Fruit fly (Drosophila melanogaster): Measurements from ENCODE around the gene GC.

GC gene

DNA sequence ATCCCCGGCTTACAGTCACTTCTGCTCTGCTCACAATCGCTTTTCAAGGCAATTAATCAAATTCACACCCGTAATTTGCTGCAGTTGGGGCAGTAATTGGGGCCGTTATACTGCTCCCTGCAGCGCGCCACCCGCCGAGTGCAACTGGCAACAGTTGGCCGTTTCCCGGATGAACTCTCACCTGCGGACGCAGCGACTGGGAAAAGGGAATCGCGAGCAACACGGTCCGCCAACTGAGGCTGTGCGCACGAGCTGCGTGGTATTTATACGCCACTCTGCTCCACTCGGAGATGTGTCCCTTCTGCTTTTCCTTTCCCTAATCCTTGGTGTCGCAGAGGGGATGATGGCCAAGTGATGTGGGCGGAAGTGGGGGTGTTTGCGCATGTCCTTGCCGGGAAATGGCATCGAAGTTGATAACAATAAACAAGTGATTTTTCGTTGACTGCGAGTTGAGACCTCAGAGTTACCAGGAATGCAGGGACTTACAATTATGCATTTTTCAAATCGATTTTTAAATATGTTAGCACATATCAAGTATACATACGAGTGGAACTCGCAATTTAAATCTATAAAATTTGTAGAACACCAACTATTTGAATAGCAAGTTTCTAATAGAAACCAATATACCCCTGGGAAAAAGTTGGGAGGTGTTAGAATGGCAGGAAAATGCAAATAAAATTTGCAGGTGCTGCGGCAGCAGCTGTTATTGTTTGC lies at the start of gene GC:
TSS of gene GC (minus strand) at position 238 of the 714 bp plus-strand sequence.
- TF ChIP-seq CG12605 (GFP tag; IDR thresholded peaks at IDR 0.05) (peak; percentile 39; the same call in 1 of the 2 replicates), CG13204 (GFP tag; optimal IDR thresholded peaks at IDR 0.05) (no peak), gl (tag; optimal IDR thresholded peaks at IDR 0.05) (no peak), CG8301 (tag; optimal IDR thresholded peaks at IDR 0.05) (no peak), CG14655 (GFP tag; optimal IDR thresholded peaks at IDR 0.05) (no peak), CG34367 (tag; optimal IDR thresholded peaks at IDR 0.05) (peak; percentile 13), CG15710 (tag; optimal IDR thresholded peaks at IDR 0.05) (peak; percentile 6), Pif1B (GFP tag; optimal IDR thresholded peaks at IDR 0.05) (no peak), CG17806 (tag; optimal IDR thresholded peaks at IDR 0.05) (no peak), Ets98B (GFP tag; IDR thresholded peaks at IDR 0.05) (0 out of 2 replicates have a peak, but pooled peaks have one; percentile 10), CG32121 (GFP tag; IDR thresholded peaks at IDR 0.05) (no peak)

DNA sequence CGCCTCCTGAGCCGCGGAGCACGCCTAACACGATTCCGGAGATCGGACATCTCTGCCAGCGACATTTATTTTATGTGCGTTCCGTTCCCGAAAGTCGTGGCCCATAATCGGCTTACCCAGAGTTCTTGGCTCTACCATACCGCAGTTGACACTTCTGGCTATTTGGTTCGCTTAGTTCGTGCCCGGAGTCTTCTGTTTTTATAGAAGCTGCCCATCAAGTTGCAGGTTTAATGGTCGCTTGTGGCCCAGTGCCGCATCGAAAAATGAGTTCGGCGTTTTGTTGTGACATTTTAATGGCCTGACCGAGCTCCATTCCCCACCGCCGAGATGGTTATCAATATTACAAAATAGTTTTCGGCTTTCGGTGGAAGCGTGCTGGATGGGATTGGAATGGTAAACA lies 47.1 kb upstream of the GC start:
- TF ChIP-seq Pif1B (GFP tag; optimal IDR thresholded peaks at IDR 0.05) (no peak), CG17806 (tag; optimal IDR thresholded peaks at IDR 0.05) (no peak), CG10348 (GFP tag; IDR thresholded peaks at IDR 0.05) (no peak), CG14655 (GFP tag; optimal IDR thresholded peaks at IDR 0.05) (no peak), EcR (GFP tag; optimal IDR thresholded peaks at IDR 0.05) (no peak), Snoo (tag; optimal IDR thresholded peaks at IDR 0.05) (no peak), CG12605 (GFP tag; IDR thresholded peaks at IDR 0.05) (no peak), gl (tag; optimal IDR thresholded peaks at IDR 0.05) (no peak), CG8301 (tag; optimal IDR thresholded peaks at IDR 0.05) (no peak)

DNA sequence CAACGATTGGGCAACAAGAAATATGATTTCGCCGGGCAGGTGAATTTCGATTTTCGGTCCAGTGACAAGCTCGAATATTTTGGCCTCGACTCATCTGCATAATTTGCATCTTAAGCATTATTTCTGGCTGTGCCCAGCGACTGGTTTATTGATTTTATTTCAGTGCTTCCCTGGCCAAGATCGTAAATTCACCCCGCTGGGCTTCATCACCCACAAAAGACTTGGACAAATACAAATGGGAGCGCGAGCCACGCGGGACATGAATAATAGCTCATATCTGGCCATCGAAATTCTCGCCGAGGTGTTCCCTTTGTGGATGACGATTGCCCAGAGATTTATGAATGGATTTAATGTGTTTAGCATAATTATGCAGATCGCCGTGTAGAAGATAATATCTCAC lies 46.1 kb upstream of the GC start:
- TF ChIP-seq Ets98B (GFP tag; IDR thresholded peaks at IDR 0.05) (no peak), CG8301 (tag; optimal IDR thresholded peaks at IDR 0.05) (no peak), CG32121 (GFP tag; IDR thresholded peaks at IDR 0.05) (no peak), CG15710 (tag; optimal IDR thresholded peaks at IDR 0.05) (no peak), fd96Ca (GFP tag; IDR thresholded peaks at IDR 0.05) (no peak), CG9948 (tag; optimal IDR thresholded peaks at IDR 0.05) (no peak), rn (GFP tag; IDR thresholded peaks at IDR 0.05) (no peak), Pif1B (GFP tag; optimal IDR thresholded peaks at IDR 0.05) (no peak), CG4496 (GFP tag; IDR thresholded peaks at IDR 0.05) (no peak), CG14655 (GFP tag; optimal IDR thresholded peaks at IDR 0.05) (no peak)

DNA sequence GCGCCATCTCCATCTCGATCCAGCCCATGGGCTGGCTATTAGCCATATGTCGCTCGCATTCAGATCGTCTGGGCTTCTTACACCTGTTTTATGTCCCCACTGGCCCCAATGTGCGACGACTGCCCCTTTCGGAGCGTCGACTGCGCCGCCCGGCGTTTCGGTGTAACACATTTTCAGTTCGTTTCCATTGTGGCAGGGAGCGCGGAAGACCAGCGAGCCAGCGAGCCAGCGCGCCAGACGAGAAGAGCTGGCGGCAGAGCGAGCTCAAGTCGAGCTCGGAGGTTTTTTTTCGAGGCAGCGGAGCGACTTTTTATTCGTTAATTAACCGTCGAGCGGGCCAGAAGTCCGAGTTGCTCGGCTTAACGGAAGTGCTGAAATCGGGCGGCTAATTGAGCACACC lies 45.3 kb upstream of the GC start, which contains the start of gene CG7991:
TSS of gene CG7991 (plus strand) at position 329 of the 400 bp plus-strand sequence.
- no peak for TF ChIP-seq Pif1A (GFP tag; optimal IDR thresholded peaks at IDR 0.05)
- no peak for TF ChIP-seq EcR (GFP tag; optimal IDR thresholded peaks at IDR 0.05)
- no peak for TF ChIP-seq CG8159 (tag; optimal IDR thresholded peaks at IDR 0.05)
- no peak for TF ChIP-seq CG14655 (GFP tag; optimal IDR thresholded peaks at IDR 0.05)
- no peak for TF ChIP-seq rn (GFP tag; IDR thresholded peaks at IDR 0.05)
- no peak for TF ChIP-seq CG34367 (tag; optimal IDR thresholded peaks at IDR 0.05)
- TF ChIP-seq D1 (tag; optimal IDR thresholded peaks at IDR 0.05): no peak
- TF ChIP-seq fd96Ca (GFP tag; IDR thresholded peaks at IDR 0.05): no peak
- TF ChIP-seq Pif1B (GFP tag; optimal IDR thresholded peaks at IDR 0.05): no peak
- no peak for TF ChIP-seq Snoo (tag; optimal IDR thresholded peaks at IDR 0.05)
- no peak for TF ChIP-seq gl (tag; optimal IDR thresholded peaks at IDR 0.05)

DNA sequence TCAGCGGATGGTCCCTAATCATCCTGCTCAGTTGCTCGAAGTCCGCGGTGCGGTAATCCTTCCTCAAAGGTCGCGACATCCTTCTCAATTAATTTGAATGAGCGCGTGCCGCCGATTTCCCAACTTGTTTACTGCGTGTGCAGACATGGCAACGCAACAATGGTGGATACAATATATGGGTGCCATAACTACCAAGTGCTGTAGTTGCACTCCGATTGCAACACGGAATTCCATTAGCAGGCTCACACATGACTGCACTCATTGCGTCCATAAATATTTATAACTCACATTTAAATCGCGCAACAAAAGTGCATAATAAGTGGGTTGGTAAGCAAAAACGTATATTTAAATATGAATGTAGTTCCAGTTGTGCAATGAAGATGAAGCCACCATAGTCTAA lies 43.5 kb upstream of the GC start, which contains the start of gene CG13930:
TSS of gene CG13930 (minus strand) at position 101 of the 400 bp plus-strand sequence.
- TF ChIP-seq CG9948 (tag; optimal IDR thresholded peaks at IDR 0.05): no peak
- TF ChIP-seq D1 (tag; optimal IDR thresholded peaks at IDR 0.05): no peak
- no peak for TF ChIP-seq gl (tag; optimal IDR thresholded peaks at IDR 0.05)
- no peak for TF ChIP-seq CG34367 (tag; optimal IDR thresholded peaks at IDR 0.05)
- no peak for TF ChIP-seq CG10348 (GFP tag; IDR thresholded peaks at IDR 0.05)

DNA sequence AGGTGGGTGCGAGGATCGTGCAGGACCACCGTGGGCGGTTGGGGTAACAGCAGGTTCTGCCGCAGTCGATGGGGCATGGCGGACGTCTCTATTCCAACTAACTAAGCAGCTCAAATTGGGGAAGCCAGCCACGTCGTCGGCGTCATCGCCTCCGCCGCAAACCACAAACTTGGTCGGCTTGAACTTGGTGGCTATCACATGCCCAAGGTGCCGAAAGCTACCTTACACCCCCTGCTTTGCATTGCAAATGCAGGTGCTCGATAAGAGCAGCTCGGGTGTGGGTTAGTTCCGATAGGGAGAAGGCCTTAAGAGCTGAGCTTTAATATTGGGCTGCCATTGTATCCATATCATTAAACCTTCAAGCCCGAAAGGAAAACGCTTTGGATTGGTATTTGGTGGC lies 40.9 kb upstream of the GC start, which contains the start of gene RabX5:
TSS of gene RabX5 (minus strand) at position 101 of the 400 bp plus-strand sequence.
- TF ChIP-seq EcR (GFP tag; optimal IDR thresholded peaks at IDR 0.05) (no peak), CG13204 (GFP tag; optimal IDR thresholded peaks at IDR 0.05) (no peak), CG12605 (GFP tag; IDR thresholded peaks at IDR 0.05) (no peak), CG9948 (tag; optimal IDR thresholded peaks at IDR 0.05) (no peak), Pif1A (GFP tag; optimal IDR thresholded peaks at IDR 0.05) (no peak), CG8159 (tag; optimal IDR thresholded peaks at IDR 0.05) (no peak)

DNA sequence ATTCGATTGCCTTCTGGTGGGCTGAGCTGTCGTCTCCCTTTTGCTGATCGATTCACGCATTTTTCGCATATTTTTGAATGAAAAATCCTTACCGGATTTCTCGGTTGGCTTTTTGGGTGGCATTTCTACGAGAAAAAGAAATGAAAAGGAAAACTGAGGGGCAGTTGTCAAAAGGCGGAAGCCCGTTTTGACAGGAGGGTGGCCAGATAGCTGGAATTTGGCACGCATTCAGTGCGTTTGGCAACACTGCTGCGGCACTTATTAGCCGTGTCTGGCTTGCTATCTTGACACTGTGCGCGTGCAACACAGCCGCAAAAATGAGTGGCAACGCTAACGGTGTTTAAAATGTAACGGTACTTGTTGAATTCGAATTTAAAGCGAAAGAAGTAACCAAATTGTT lies 39.4 kb upstream of the GC start, which contains the start of gene RpL23A:
TSS of gene RpL23A (minus strand) at position 151 of the 400 bp plus-strand sequence.
- TF ChIP-seq CG4496 (GFP tag; IDR thresholded peaks at IDR 0.05): peak; percentile 92
- peak; percentile 47 for TF ChIP-seq CG17806 (tag; optimal IDR thresholded peaks at IDR 0.05)
- no peak for TF ChIP-seq Pif1B (GFP tag; optimal IDR thresholded peaks at IDR 0.05)
- no peak for TF ChIP-seq CG10348 (GFP tag; IDR thresholded peaks at IDR 0.05)
- peak; percentile 81 for TF ChIP-seq rn (GFP tag; IDR thresholded peaks at IDR 0.05)
- TF ChIP-seq CG8301 (tag; optimal IDR thresholded peaks at IDR 0.05): no peak
- peak; percentile 29 for TF ChIP-seq gl (tag; optimal IDR thresholded peaks at IDR 0.05)
- peak; percentile 40 for TF ChIP-seq CG9948 (tag; optimal IDR thresholded peaks at IDR 0.05)
- peak; percentile 63 for TF ChIP-seq CG15710 (tag; optimal IDR thresholded peaks at IDR 0.05)
- peak; percentile 92 for TF ChIP-seq Snoo (tag; optimal IDR thresholded peaks at IDR 0.05)
- no peak for TF ChIP-seq Pif1A (GFP tag; optimal IDR thresholded peaks at IDR 0.05)
- TF ChIP-seq CG13204 (GFP tag; optimal IDR thresholded peaks at IDR 0.05): peak; percentile 40
- peak; percentile 85 for TF ChIP-seq fd96Ca (GFP tag; IDR thresholded peaks at IDR 0.05)
- TF ChIP-seq CG34367 (tag; optimal IDR thresholded peaks at IDR 0.05): peak; percentile 75
- peak; percentile 74 for TF ChIP-seq Ets98B (GFP tag; IDR thresholded peaks at IDR 0.05)
- peak; percentile 46; the same call in 1 of the 2 replicates for TF ChIP-seq CG12605 (GFP tag; IDR thresholded peaks at IDR 0.05)
- TF ChIP-seq EcR (GFP tag; optimal IDR thresholded peaks at IDR 0.05): no peak
- peak; percentile 68 for TF ChIP-seq CG32121 (GFP tag; IDR thresholded peaks at IDR 0.05)
- no peak for TF ChIP-seq D1 (tag; optimal IDR thresholded peaks at IDR 0.05)
- peak; percentile 61 for TF ChIP-seq CG8159 (tag; optimal IDR thresholded peaks at IDR 0.05)
- TF ChIP-seq CG14655 (GFP tag; optimal IDR thresholded peaks at IDR 0.05): no peak

Data from whole organism, pupa.